Worm (Caenorhabditis elegans) whole organism, late embryonic: ENCODE data around the gene C29E4.12.

Experiments
- C38D4.7 ChIP-seq: fragments of 200-800 bp; sonication (Bioruptor generic); optimal IDR thresholded peaks from 2 replicates; lab custom pipeline; 2018; ENCODE audit warnings: mild to moderate bottlenecking, missing genetic modification characterization, moderate library complexity, missing compliant biosample characterization
- F13H6.1 ChIP-seq: sonication (generic microtip); optimal IDR thresholded peaks from 2 replicates; lab custom pipeline; 2016; ENCODE audit warnings: missing genetic modification characterization, missing compliant biosample characterization
- ama-1 ChIP-seq: fragments of 150-350 bp; optimal IDR thresholded peaks from 2 replicates; lab custom pipeline; 2014
- ceh-22 ChIP-seq: sonication (generic microtip); optimal IDR thresholded peaks from 2 replicates; lab custom pipeline; 2017; ENCODE audit warnings: missing biosample characterization, missing genetic modification characterization
- ceh-24 ChIP-seq: sonication (generic microtip); optimal IDR thresholded peaks from 2 replicates; lab custom pipeline; 2016; ENCODE audit warnings: mild to moderate bottlenecking, missing genetic modification characterization, missing compliant biosample characterization
- ceh-48 ChIP-seq: sonication (generic microtip); optimal IDR thresholded peaks from 2 replicates; lab custom pipeline; 2016; ENCODE audit warnings: missing genetic modification characterization, inconsistent platforms, missing compliant biosample characterization
- ceh-6 ChIP-seq: fragments of 200-800 bp; sonication (Bioruptor generic); optimal IDR thresholded peaks from 2 replicates; lab custom pipeline; 2018; ENCODE audit warnings: mild to moderate bottlenecking, missing genetic modification characterization, missing compliant biosample characterization
- dmd-4 ChIP-seq: sonication (generic microtip); optimal IDR thresholded peaks from 2 replicates; lab custom pipeline; 2016; ENCODE audit warnings: borderline replicate concordance, missing genetic modification characterization, missing compliant biosample characterization
- elt-4 ChIP-seq: sonication (generic microtip); optimal IDR thresholded peaks from 2 replicates; lab custom pipeline; 2016; ENCODE audit warnings: missing genetic modification characterization, missing compliant biosample characterization
- fax-1 ChIP-seq: sonication (generic microtip); optimal IDR thresholded peaks from 2 replicates; lab custom pipeline; 2016; ENCODE audit warnings: missing genotype, missing genetic modification characterization, missing compliant biosample characterization
- fkh-6 ChIP-seq: sonication (generic microtip); optimal IDR thresholded peaks from 2 replicates; lab custom pipeline; 2016; ENCODE audit warnings: missing genetic modification characterization, missing compliant biosample characterization
- hlh-30 ChIP-seq: sonication (generic microtip); optimal IDR thresholded peaks from 2 replicates; lab custom pipeline; 2017; ENCODE audit warnings: antibody characterized with exemption, missing genetic modification characterization, missing compliant biosample characterization; ENCODE audit not compliant: insufficient read depth
- lim-6 ChIP-seq: sonication (generic microtip); optimal IDR thresholded peaks from 2 replicates; lab custom pipeline; 2016; ENCODE audit warnings: missing genetic modification characterization, missing compliant biosample characterization
- nfya-1 ChIP-seq: sonication (generic microtip); optimal IDR thresholded peaks from 2 replicates; lab custom pipeline; 2017; ENCODE audit warnings: missing genetic modification characterization, mild to moderate bottlenecking, missing compliant biosample characterization, antibody characterized with exemption, moderate library complexity
- odd-2 ChIP-seq: sonication (generic microtip); optimal IDR thresholded peaks from 2 replicates; lab custom pipeline; 2017; ENCODE audit warnings: antibody characterized with exemption, mild to moderate bottlenecking, missing genetic modification characterization, missing compliant biosample characterization
- pag-3 ChIP-seq: sonication (generic microtip); optimal IDR thresholded peaks from 2 replicates; lab custom pipeline; 2016; ENCODE audit warnings: missing compliant biosample characterization, missing genetic modification characterization, borderline replicate concordance
- pax-1 ChIP-seq: fragments of 150-350 bp; optimal IDR thresholded peaks from 2 replicates; lab custom pipeline; 2014; ENCODE audit warnings: missing biosample characterization, missing genetic modification characterization
- sox-2 ChIP-seq: fragments of 200-800 bp; sonication (Bioruptor generic); IDR thresholded peaks from 2 replicates; pipeline ENCODE4 v1.3.6; 2022; ENCODE audit warnings: missing genetic modification reagents, missing genetic modification characterization, missing compliant biosample characterization
- sox-4 ChIP-seq: sonication (generic microtip); optimal IDR thresholded peaks from 2 replicates; lab custom pipeline; 2017; ENCODE audit warnings: mild to moderate bottlenecking, missing genetic modification characterization, inconsistent platforms, missing compliant biosample characterization
- tbx-7 ChIP-seq: sonication (generic microtip); optimal IDR thresholded peaks from 2 replicates; lab custom pipeline; 2016; ENCODE audit warnings: missing genotype, missing genetic modification characterization, missing compliant biosample characterization
- ttx-3 ChIP-seq: sonication (generic microtip); optimal IDR thresholded peaks from 2 replicates; lab custom pipeline; 2016; ENCODE audit warnings: missing genetic modification reagents, missing genetic modification characterization, missing compliant biosample characterization
- unc-3 ChIP-seq, 2 experiments: fragments of 200-800 bp in 1 of 2; sonication (Bioruptor generic) in 1 of 2; sonication (generic microtip) in 1 of 2; conservative IDR thresholded peaks in 1 of 2; optimal IDR thresholded peaks in 1 of 2; 2 replicates each; pipeline versions ENCODE4 v1.3.6 to Lab custom; 2016 to 2022; ENCODE audit warnings: missing compliant biosample characterization in 2 of 2, missing genetic modification characterization in 2 of 2, missing genetic modification reagents in 1 of 2
- unc-42 ChIP-seq: sonication (generic microtip); optimal IDR thresholded peaks from 2 replicates; lab custom pipeline; 2016; ENCODE audit warnings: missing genotype, missing genetic modification characterization, missing compliant biosample characterization

The C29E4.12 gene

ce11 chrIII:7981233-7981632, 40.3 kb downstream of the C29E4.12 start:
- no peak for TF ChIP-seq unc-3 (GFP tag; conservative IDR thresholded peaks at IDR 0.05; lab: Robert Waterston, UW)
- no peak for TF ChIP-seq unc-3 (tag; optimal IDR thresholded peaks at IDR 0.05; lab: Kevin White, UChicago)
- no peak for TF ChIP-seq F13H6.1 (tag; lab: Kevin White, UChicago)

ce11 chrIII:7981938-7982337, 41.0 kb downstream of the C29E4.12 start:
- TF ChIP-seq dmd-4 (tag; lab: Kevin White, UChicago) (no peak), lim-6 (tag; lab: Kevin White, UChicago) (no peak), ttx-3 (tag; lab: Kevin White, UChicago) (no peak), pag-3 (tag; lab: Kevin White, UChicago) (no peak), fkh-6 (tag; lab: Kevin White, UChicago) (no peak), ceh-24 (tag; lab: Kevin White, UChicago) (no peak), ama-1 (no peak), C38D4.7 (GFP tag; lab: Kevin White, UChicago) (no peak), tbx-7 (tag; lab: Kevin White, UChicago) (no peak), ceh-6 (GFP tag; lab: Kevin White, UChicago) (no peak)

ce11 chrIII:7986585-7987171, 45.7 kb downstream of the C29E4.12 start, which contains the start of gene hrpk-2:
hrpk-2 (plus strand) TSS chrIII:7987121.
- TF ChIP-seq ceh-22 (tag; lab: Kevin White, UChicago) (no peak), sox-4 (tag; lab: Kevin White, UChicago) (no peak), C38D4.7 (GFP tag; lab: Kevin White, UChicago) (no peak), hlh-30 (tag; lab: Kevin White, UChicago) (no peak), odd-2 (tag; lab: Kevin White, UChicago) (no peak), nfya-1 (tag; lab: Kevin White, UChicago) (no peak), unc-42 (tag; lab: Kevin White, UChicago) (no peak), sox-2 (no peak), elt-4 (no peak), pax-1 (tag; lab: Kevin White, UChicago) (no peak), F13H6.1 (tag; lab: Kevin White, UChicago) (no peak), fax-1 (no peak), ceh-48 (no peak)
